Worm (Caenorhabditis elegans) whole organism, early embryonic: ENCODE results near the gene C01B10.9.
"Not testable (repeated sequence)": the region's sequence is repeated elsewhere in the genome, so short reads cannot be mapped to it uniquely, and the experiment has no call there.

Experiments
- B0310.2 ChIP-seq: sonication (generic microtip); optimal IDR thresholded peaks from 2 replicates; lab custom pipeline; 2016; ENCODE audit warnings: mild to moderate bottlenecking, missing genetic modification characterization, missing compliant biosample characterization
- F13C5.2 ChIP-seq: sonication (generic microtip); optimal IDR thresholded peaks from 2 replicates; lab custom pipeline; 2017; ENCODE audit warnings: mild to moderate bottlenecking, missing genetic modification characterization, inconsistent platforms, missing compliant biosample characterization
- aly-1 ChIP-seq: sonication (generic microtip); optimal IDR thresholded peaks from 2 replicates; lab custom pipeline; 2016; ENCODE audit warnings: missing genetic modification characterization, missing compliant biosample characterization
- ama-1 ChIP-seq: fragments of 150-350 bp; optimal IDR thresholded peaks from 2 replicates; lab custom pipeline; 2014
- ceh-13 ChIP-seq: fragments of 200-800 bp; sonication (Bioruptor generic); optimal IDR thresholded peaks from 2 replicates; lab custom pipeline; 2018; ENCODE audit warnings: mild to moderate bottlenecking, missing genetic modification characterization, missing compliant biosample characterization
- ceh-36 ChIP-seq: sonication (generic microtip); optimal IDR thresholded peaks from 2 replicates; lab custom pipeline; 2016; ENCODE audit warnings: missing genetic modification characterization, inconsistent platforms, missing compliant biosample characterization
- ets-7 ChIP-seq: sonication (generic microtip); optimal IDR thresholded peaks from 2 replicates; lab custom pipeline; 2016; ENCODE audit warnings: missing genotype, missing genetic modification characterization, missing compliant biosample characterization
- flt-1 ChIP-seq: fragments of 200-800 bp; sonication (Bioruptor generic); IDR thresholded peaks from 2 replicates; pipeline ENCODE4 v1.3.6; 2022; ENCODE audit warnings: missing genetic modification characterization, missing compliant biosample characterization
- hmbx-1 ChIP-seq: sonication (generic microtip); optimal IDR thresholded peaks from 2 replicates; lab custom pipeline; 2016; ENCODE audit warnings: mild to moderate bottlenecking, missing genetic modification characterization, missing compliant biosample characterization
- hmg-4 ChIP-seq: fragments of 200-800 bp; sonication (Bioruptor generic); optimal IDR thresholded peaks from 2 replicates; lab custom pipeline; 2018; ENCODE audit warnings: mild to moderate bottlenecking, missing genetic modification characterization, missing compliant biosample characterization
- hnd-1 ChIP-seq: sonication (generic microtip); optimal IDR thresholded peaks from 2 replicates; lab custom pipeline; 2016; ENCODE audit warnings: missing genetic modification characterization, missing compliant biosample characterization
- pes-1 ChIP-seq: fragments of 200-800 bp; sonication (Bioruptor generic); IDR thresholded peaks from 2 replicates; pipeline ENCODE4 v1.3.6; 2022; ENCODE audit warnings: missing genetic modification reagents, missing genetic modification characterization, missing compliant biosample characterization
- scrt-1 ChIP-seq: fragments of 200-800 bp; sonication (Bioruptor generic); IDR thresholded peaks from 2 replicates; pipeline ENCODE4 v1.3.6; 2022; ENCODE audit warnings: missing genetic modification characterization, missing compliant biosample characterization
- sea-1 ChIP-seq: fragments of 200-800 bp; sonication (Bioruptor generic); conservative IDR thresholded peaks from 2 replicates; pipeline ENCODE4 v1.3.6; 2022; ENCODE audit warnings: missing genetic modification characterization, missing compliant biosample characterization
- tbx-11 ChIP-seq: fragments of 200-800 bp; sonication (Bioruptor generic); IDR thresholded peaks from 2 replicates; pipeline ENCODE4 v1.3.6; 2022; ENCODE audit warnings: missing genetic modification characterization, missing compliant biosample characterization
- tbx-37 ChIP-seq: fragments of 200-800 bp; sonication (Bioruptor generic); conservative IDR thresholded peaks from 2 replicates; pipeline ENCODE4 v1.3.6; 2022; ENCODE audit warnings: missing genetic modification reagents, missing genetic modification characterization, missing compliant biosample characterization
- tra-4 ChIP-seq: sonication (generic microtip); optimal IDR thresholded peaks from 2 replicates; lab custom pipeline; 2017; ENCODE audit warnings: missing genetic modification characterization, missing compliant biosample characterization

The C01B10.9 gene

ce11 chrIV:6595912-6596311 lies 36.1 kb upstream of the C01B10.9 start, which contains the start of gene F38A5.22:
F38A5.22 (minus strand) TSS chrIV:6595940.
- no peak for TF ChIP-seq flt-1 (GFP tag; lab: Robert Waterston, UW)
- no peak for TF ChIP-seq tbx-37 (GFP tag; lab: Robert Waterston, UW)
- TF ChIP-seq ceh-13 (GFP tag; lab: Kevin White, UChicago), result no peak
- TF ChIP-seq pes-1, result no peak
- TF ChIP-seq sea-1, result no peak
- no peak for TF ChIP-seq scrt-1 (GFP tag; lab: Robert Waterston, UW)
- no peak for TF ChIP-seq tbx-11
- TF ChIP-seq ama-1, result no peak
- no peak for TF ChIP-seq B0310.2 (tag; lab: Kevin White, UChicago)
- no peak for TF ChIP-seq hmbx-1 (tag; lab: Kevin White, UChicago)
- TF ChIP-seq aly-1, result no peak
- TF ChIP-seq ets-7 (tag; lab: Kevin White, UChicago), result no peak
- TF ChIP-seq hnd-1 (tag; lab: Kevin White, UChicago), result no peak
- no peak for TF ChIP-seq tra-4 (tag; lab: Kevin White, UChicago)
- TF ChIP-seq F13C5.2 (tag; lab: Kevin White, UChicago), result no peak
- TF ChIP-seq hmg-4 (GFP tag; lab: Kevin White, UChicago), result no peak
- no peak for TF ChIP-seq ceh-36 (tag; lab: Kevin White, UChicago)

- TF ChIP-seq sea-1, result no peak
- no peak for TF ChIP-seq F13C5.2 (tag; lab: Kevin White, UChicago)
- no peak for TF ChIP-seq hnd-1 (tag; lab: Kevin White, UChicago)
- TF ChIP-seq ama-1, result no peak
- no peak for TF ChIP-seq pes-1
- no peak for TF ChIP-seq tra-4 (tag; lab: Kevin White, UChicago)
- no peak for TF ChIP-seq ets-7 (tag; lab: Kevin White, UChicago)
- TF ChIP-seq hmg-4 (GFP tag; lab: Kevin White, UChicago), result no peak
- TF ChIP-seq ceh-13 (GFP tag; lab: Kevin White, UChicago), result no peak
- no peak for TF ChIP-seq tbx-11
- TF ChIP-seq tbx-37 (GFP tag; lab: Robert Waterston, UW), result no peak
- no peak for TF ChIP-seq ceh-36 (tag; lab: Kevin White, UChicago)
- TF ChIP-seq scrt-1 (GFP tag; lab: Robert Waterston, UW), result no peak
- no peak for TF ChIP-seq flt-1 (GFP tag; lab: Robert Waterston, UW)
- no peak for TF ChIP-seq aly-1
- TF ChIP-seq B0310.2 (tag; lab: Kevin White, UChicago), result no peak
These were observed 34.7 kb upstream of the C01B10.9 start, which contains the start of gene F38A5.6 for ce11 chrIV:6597298-6597697. F38A5.6 (minus strand) TSS chrIV:6597398.

DNA sequence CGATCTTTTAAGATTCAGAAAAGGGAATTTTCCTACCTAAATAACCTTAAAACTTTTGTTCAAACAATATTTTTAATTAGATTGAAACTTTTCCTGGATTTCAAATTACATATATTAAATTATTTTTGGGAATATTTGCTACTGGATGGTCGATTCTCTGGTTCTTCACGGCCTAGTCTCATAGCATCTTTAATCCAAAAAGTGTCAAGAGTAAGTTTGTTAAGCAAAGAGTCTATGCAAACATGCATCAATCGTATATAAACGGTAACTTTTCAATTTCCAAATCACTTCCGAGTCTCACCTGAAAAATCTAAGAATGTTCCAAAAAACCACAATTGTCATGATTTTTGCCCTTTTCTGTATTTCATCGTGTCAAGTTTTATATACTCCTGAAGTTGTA lies 34.1 kb upstream of the C01B10.9 start, which contains the start of gene nspb-4:
TSS of gene nspb-4 (plus strand) at position 301 of the 400 bp plus-strand sequence.
- not testable (repeated sequence) for TF ChIP-seq B0310.2, tra-4, ets-7 (tag; lab: Kevin White, UChicago)

- TF ChIP-seq flt-1 (GFP tag; lab: Robert Waterston, UW); tbx-37 (GFP tag; lab: Robert Waterston, UW); tbx-11: not testable (repeated sequence)
These were observed 33.3 kb upstream of the C01B10.9 start, which contains the start of gene nspb-5 for ce11 chrIV:6598740-6599139. nspb-5 (plus strand) TSS chrIV:6599040.

DNA sequence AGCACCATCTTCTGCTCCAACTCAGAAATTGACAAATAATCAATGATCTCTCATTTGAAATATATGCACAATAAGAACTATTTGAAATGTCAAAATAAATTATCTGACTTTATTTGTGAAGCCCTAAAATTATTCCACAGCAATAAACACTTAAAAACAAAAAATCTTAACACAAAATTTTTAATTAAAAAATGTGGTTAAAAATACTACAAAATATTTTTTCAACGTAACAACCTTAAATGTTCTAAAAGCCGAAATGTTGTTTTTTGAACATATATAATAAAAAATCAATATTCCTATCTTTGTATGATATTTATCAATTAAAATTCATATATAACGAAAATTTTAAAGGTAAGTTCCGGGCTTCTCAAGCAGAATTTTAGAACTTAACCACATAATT lies 32.6 kb upstream of the C01B10.9 start, which contains the start of gene F38A5.8:
TSS of gene F38A5.8 (plus strand) at position 301 of the 400 bp plus-strand sequence.
- TF ChIP-seq hmbx-1 (tag; lab: Kevin White, UChicago) (no peak), flt-1 (GFP tag; lab: Robert Waterston, UW) (no peak), ets-7 (tag; lab: Kevin White, UChicago) (no peak), ceh-13 (GFP tag; lab: Kevin White, UChicago) (no peak), hnd-1 (tag; lab: Kevin White, UChicago) (no peak), tbx-11 (no peak), scrt-1 (GFP tag; lab: Robert Waterston, UW) (no peak), sea-1 (no peak), ceh-36 (tag; lab: Kevin White, UChicago) (no peak), ama-1 (no peak), F13C5.2 (tag; lab: Kevin White, UChicago) (no peak), aly-1 (no peak), pes-1 (no peak), tra-4 (tag; lab: Kevin White, UChicago) (no peak), hmg-4 (GFP tag; lab: Kevin White, UChicago) (no peak), tbx-37 (GFP tag; lab: Robert Waterston, UW) (no peak), B0310.2 (tag; lab: Kevin White, UChicago) (no peak)

DNA sequence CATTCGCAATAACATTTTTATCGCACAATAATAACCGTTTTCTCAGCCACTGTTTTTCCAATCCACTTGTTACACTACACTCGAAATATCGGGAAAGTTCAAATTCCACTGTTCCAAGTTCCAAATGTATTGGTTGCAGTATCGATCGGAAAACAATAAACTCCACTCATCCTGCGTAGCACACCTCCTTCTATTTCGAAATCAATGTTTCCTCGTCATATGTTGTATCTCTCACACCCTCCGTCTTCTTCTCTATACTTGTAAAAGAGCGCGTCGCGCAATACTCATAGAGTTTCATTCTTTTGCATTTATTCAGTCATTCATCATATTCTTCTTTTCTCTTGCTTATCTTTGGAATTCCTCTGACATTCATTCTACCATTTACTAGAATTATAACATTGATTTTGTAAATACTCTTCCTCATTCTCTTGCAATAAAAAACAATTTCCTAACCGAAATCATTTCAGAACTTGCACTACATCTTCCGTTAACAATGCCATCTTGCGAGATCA lies 30.8 kb upstream of the C01B10.9 start, which contains the start of gene sup-36:
TSS of gene sup-36 (plus strand) at position 462 of the 512 bp plus-strand sequence.
- no peak for TF ChIP-seq pes-1
- no peak for TF ChIP-seq ama-1
- no peak for TF ChIP-seq scrt-1 (GFP tag; lab: Robert Waterston, UW)
- TF ChIP-seq tbx-11, result no peak
- TF ChIP-seq F13C5.2 (tag; lab: Kevin White, UChicago), result no peak
- TF ChIP-seq hmbx-1 (tag; lab: Kevin White, UChicago), result no peak
- TF ChIP-seq tbx-37 (GFP tag; lab: Robert Waterston, UW), result no peak
- TF ChIP-seq hnd-1 (tag; lab: Kevin White, UChicago), result no peak
- TF ChIP-seq B0310.2 (tag; lab: Kevin White, UChicago), result no peak
- no peak for TF ChIP-seq sea-1

DNA sequence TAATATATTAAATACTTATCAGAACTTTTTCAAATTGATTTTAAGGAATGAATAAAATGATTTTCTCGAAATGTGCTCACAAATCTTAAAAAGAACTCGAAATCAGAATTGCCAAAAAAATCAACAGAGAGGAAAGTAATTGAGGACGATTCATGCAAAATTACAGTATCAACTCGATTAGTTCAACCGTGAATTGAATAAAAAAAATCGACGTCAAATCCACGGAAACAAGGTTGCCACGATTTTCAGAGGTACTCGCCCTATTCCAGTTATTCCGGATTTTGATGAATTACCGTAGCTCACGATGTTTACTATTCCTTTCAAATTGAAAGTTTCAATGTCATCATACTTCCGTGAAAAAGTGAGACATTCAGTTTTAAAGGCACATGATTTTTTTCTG lies 29.6 kb upstream of the C01B10.9 start, which contains the start of gene F15B10.3:
TSS of gene F15B10.3 (plus strand) at position 301 of the 400 bp plus-strand sequence.
- no peak for TF ChIP-seq pes-1
- no peak for TF ChIP-seq sea-1
- TF ChIP-seq ceh-13 (GFP tag; lab: Kevin White, UChicago), result no peak
- no peak for TF ChIP-seq hnd-1 (tag; lab: Kevin White, UChicago)
- no peak for TF ChIP-seq flt-1 (GFP tag; lab: Robert Waterston, UW)
- TF ChIP-seq ama-1, result no peak
- TF ChIP-seq aly-1, result no peak
- TF ChIP-seq hmg-4 (GFP tag; lab: Kevin White, UChicago), result no peak
- TF ChIP-seq hmbx-1 (tag; lab: Kevin White, UChicago), result no peak
- no peak for TF ChIP-seq F13C5.2 (tag; lab: Kevin White, UChicago)
- no peak for TF ChIP-seq tbx-11
- TF ChIP-seq ets-7 (tag; lab: Kevin White, UChicago), result no peak
- no peak for TF ChIP-seq tbx-37 (GFP tag; lab: Robert Waterston, UW)
- TF ChIP-seq B0310.2 (tag; lab: Kevin White, UChicago), result no peak
